Fruit fly (Drosophila melanogaster) whole organism, embryonic: ENCODE measurements around the gene CG6296.

Source experiments
- Bgb ChIP-seq: fragments of 200-800 bp; sonication (Bioruptor generic); IDR thresholded peaks from 2 replicates; pipeline ENCODE4 v1.3.6; 2022; ENCODE audit warnings: missing biosample characterization, missing genetic modification characterization; ENCODE audit not compliant: partially characterized antibody
- CG10979 ChIP-seq: fragments of 200-800 bp; sonication (Bioruptor generic); optimal IDR thresholded peaks from 2 replicates; lab custom pipeline; 2018; ENCODE audit warnings: missing biosample characterization, mild to moderate bottlenecking, missing genetic modification characterization, moderate library complexity
- CG12155 ChIP-seq: fragments of 200-800 bp; sonication (Bioruptor generic); optimal IDR thresholded peaks from 3 replicates; lab custom pipeline; 2016; ENCODE audit warnings: missing biosample characterization, missing genetic modification characterization
- CG1233 ChIP-seq: fragments of 200-800 bp; sonication (Bioruptor generic); optimal IDR thresholded peaks from 4 replicates; lab custom pipeline; 2018; ENCODE audit warnings: missing biosample characterization, mild to moderate bottlenecking, missing genetic modification characterization
- CG14441 ChIP-seq: fragments of 200-800 bp; sonication (Bioruptor generic); IDR thresholded peaks from 2 replicates; pipeline ENCODE4 v1.3.6; 2022; ENCODE audit warnings: missing biosample characterization, missing genetic modification characterization
- CG14965 ChIP-seq: fragments of 200-800 bp; sonication (Bioruptor generic); optimal IDR thresholded peaks from 2 replicates; lab custom pipeline; 2016; ENCODE audit warnings: missing biosample characterization, missing genetic modification characterization, borderline replicate concordance
- CG1603 ChIP-seq: fragments of 200-800 bp; sonication (Bioruptor generic); optimal IDR thresholded peaks from 2 replicates; lab custom pipeline; 2019; ENCODE audit warnings: missing biosample characterization, mild to moderate bottlenecking, missing genetic modification characterization, moderate library complexity
- CG31224 ChIP-seq: fragments of 200-800 bp; sonication (Bioruptor generic); IDR thresholded peaks from 2 replicates; pipeline ENCODE4 v1.3.6; 2022; ENCODE audit warnings: missing biosample characterization, missing genetic modification characterization
- CG31441 ChIP-seq: fragments of 200-800 bp; sonication (Bioruptor generic); IDR thresholded peaks from 2 replicates; pipeline ENCODE4 v1.3.6; 2022; ENCODE audit warnings: missing biosample characterization, missing genetic modification characterization
- CG3407 ChIP-seq: fragments of 200-800 bp; sonication (Bioruptor generic); optimal IDR thresholded peaks from 2 replicates; lab custom pipeline; 2018; ENCODE audit warnings: missing biosample characterization, mild to moderate bottlenecking, missing genetic modification characterization
- CG4820 ChIP-seq: fragments of 200-800 bp; sonication (Bioruptor generic); optimal IDR thresholded peaks from 3 replicates; lab custom pipeline; 2016; ENCODE audit warnings: missing biosample characterization, missing genetic modification characterization
- CG6654 ChIP-seq: fragments of 200-800 bp; sonication (Bioruptor generic); optimal IDR thresholded peaks from 2 replicates; lab custom pipeline; 2017; ENCODE audit warnings: missing biosample characterization, mild to moderate bottlenecking, missing genetic modification characterization
- CG6791 ChIP-seq: fragments of 200-800 bp; sonication (Bioruptor generic); IDR thresholded peaks from 3 replicates; pipeline ENCODE4 v1.3.6; 2022; ENCODE audit warnings: missing biosample characterization, missing genetic modification characterization; ENCODE audit not compliant: partially characterized antibody
- CG7963 ChIP-seq: fragments of 200-800 bp; sonication (Bioruptor generic); IDR thresholded peaks from 3 replicates; pipeline ENCODE4 v1.3.6; 2022; ENCODE audit warnings: missing biosample characterization, missing genetic modification characterization; ENCODE audit not compliant: partially characterized antibody
- CG8290 ChIP-seq, 3 experiments: fragments of 200-800 bp; sonication (Bioruptor generic); optimal IDR thresholded peaks; 2 replicates each; lab custom pipeline; 2016 to 2019; ENCODE audit warnings: missing biosample characterization in 3 of 3, missing genetic modification characterization in 3 of 3, mild to moderate bottlenecking in 2 of 3, moderate library complexity in 1 of 3
- CG8765 ChIP-seq: fragments of 200-800 bp; sonication (Bioruptor generic); IDR thresholded peaks from 2 replicates; pipeline ENCODE4 v1.3.6; 2022; ENCODE audit warnings: missing biosample characterization, missing genetic modification characterization
- E2f2 ChIP-seq: fragments of 200-800 bp; sonication (Bioruptor generic); IDR thresholded peaks from 2 replicates; pipeline ENCODE4 v1.3.6; 2022; ENCODE audit warnings: missing biosample characterization, missing genetic modification characterization
- Fer3 ChIP-seq: fragments of 200-800 bp; sonication (Bioruptor generic); optimal IDR thresholded peaks from 2 replicates; lab custom pipeline; 2018; ENCODE audit warnings: missing biosample characterization, mild to moderate bottlenecking, missing genetic modification characterization, moderate library complexity
- H15 ChIP-seq: fragments of 200-800 bp; sonication (Bioruptor generic); IDR thresholded peaks from 3 replicates; pipeline ENCODE4 v1.3.6; 2022; ENCODE audit warnings: missing biosample characterization, missing genetic modification characterization
- HLH54F ChIP-seq: fragments of 200-800 bp; sonication (Bioruptor generic); optimal IDR thresholded peaks from 3 replicates; lab custom pipeline; 2016; ENCODE audit warnings: missing biosample characterization, missing genetic modification characterization
- Hmr ChIP-seq: fragments of 200-800 bp; sonication (Bioruptor generic); optimal IDR thresholded peaks from 3 replicates; lab custom pipeline; 2017; ENCODE audit warnings: mild to moderate bottlenecking, missing biosample characterization, missing genetic modification reagents, missing genetic modification characterization
- Jarid2 ChIP-seq: fragments of 200-800 bp; sonication (Bioruptor generic); optimal IDR thresholded peaks from 3 replicates; lab custom pipeline; 2017; ENCODE audit warnings: mild to moderate bottlenecking, missing biosample characterization, missing genetic modification reagents, missing genetic modification characterization
- Lim3 ChIP-seq: fragments of 200-800 bp; sonication (Bioruptor generic); IDR thresholded peaks from 2 replicates; pipeline ENCODE4 v1.3.6; 2022; ENCODE audit warnings: missing biosample characterization, missing genetic modification characterization
- Max ChIP-seq: fragments of 200-800 bp; sonication (Bioruptor generic); optimal IDR thresholded peaks from 2 replicates; lab custom pipeline; 2016; ENCODE audit warnings: missing biosample characterization, mild to moderate bottlenecking, missing genetic modification characterization
- Ravus ChIP-seq: fragments of 200-800 bp; sonication (Bioruptor generic); IDR thresholded peaks from 2 replicates; pipeline ENCODE4 v1.3.6; 2022; ENCODE audit warnings: missing biosample characterization, missing genetic modification characterization
- Six4 ChIP-seq: fragments of 200-800 bp; sonication (Bioruptor generic); optimal IDR thresholded peaks from 2 replicates; lab custom pipeline; 2016; ENCODE audit warnings: missing biosample characterization, missing genetic modification characterization
- Sox102F ChIP-seq: fragments of 200-800 bp; sonication (Bioruptor generic); optimal IDR thresholded peaks from 2 replicates; lab custom pipeline; 2018; ENCODE audit warnings: missing biosample characterization, mild to moderate bottlenecking, missing genetic modification characterization, moderate library complexity
- az2 ChIP-seq: fragments of 200-800 bp; sonication (Bioruptor generic); optimal IDR thresholded peaks from 3 replicates; lab custom pipeline; 2016; ENCODE audit warnings: missing biosample characterization, missing genetic modification characterization
- bowl ChIP-seq: fragments of 200-800 bp; sonication (Bioruptor generic); IDR thresholded peaks from 2 replicates; pipeline ENCODE4 v1.3.6; 2022; ENCODE audit warnings: missing biosample characterization, missing genetic modification characterization
- bsh ChIP-seq, 2 experiments: fragments of 200-800 bp; sonication (Bioruptor generic); optimal IDR thresholded peaks; 2 replicates each; lab custom pipeline; 2017 to 2018; ENCODE audit warnings: mild to moderate bottlenecking in 2 of 2, missing biosample characterization in 2 of 2, missing genetic modification characterization in 2 of 2, moderate library complexity in 1 of 2
- cato ChIP-seq: fragments of 200-800 bp; sonication (Bioruptor generic); optimal IDR thresholded peaks from 2 replicates; lab custom pipeline; 2016; ENCODE audit warnings: missing biosample characterization, missing genetic modification characterization, borderline replicate concordance
- chn ChIP-seq: fragments of 200-800 bp; sonication (Bioruptor generic); optimal IDR thresholded peaks from 2 replicates; lab custom pipeline; 2016; ENCODE audit warnings: missing biosample characterization, missing genetic modification characterization
- ci ChIP-seq: fragments of 200-800 bp; sonication (Bioruptor generic); IDR thresholded peaks from 3 replicates; pipeline ENCODE4 v1.3.6; 2022; ENCODE audit warnings: missing biosample characterization, missing genetic modification characterization
- dysf ChIP-seq: fragments of 200-800 bp; sonication (Bioruptor generic); IDR thresholded peaks from 3 replicates; pipeline ENCODE4 v1.3.6; 2022; ENCODE audit warnings: missing biosample characterization, missing genetic modification characterization
- ems ChIP-seq: fragments of 200-800 bp; sonication (Bioruptor generic); optimal IDR thresholded peaks from 3 replicates; lab custom pipeline; 2016; ENCODE audit warnings: missing biosample characterization, missing genetic modification characterization
- fd102C ChIP-seq: fragments of 200-800 bp; sonication (Bioruptor generic); optimal IDR thresholded peaks from 2 replicates; lab custom pipeline; 2018; ENCODE audit warnings: missing biosample characterization, mild to moderate bottlenecking, missing genetic modification characterization, moderate library complexity
- hb ChIP-seq: fragments of 200-800 bp; sonication (Bioruptor generic); IDR thresholded peaks from 3 replicates; pipeline ENCODE4 v1.3.6; 2022; ENCODE audit warnings: missing biosample characterization, missing genetic modification characterization; ENCODE audit not compliant: partially characterized antibody
- jigr1 ChIP-seq: fragments of 200-800 bp; sonication (Bioruptor generic); IDR thresholded peaks from 3 replicates; pipeline ENCODE4 v1.3.6; 2022; ENCODE audit warnings: missing biosample characterization, missing genetic modification characterization
- kay ChIP-seq: fragments of 200-800 bp; sonication (Bioruptor generic); optimal IDR thresholded peaks from 2 replicates; lab custom pipeline; 2016; ENCODE audit warnings: missing biosample characterization, missing genetic modification characterization
- knrl ChIP-seq: fragments of 200-800 bp; sonication (Bioruptor generic); IDR thresholded peaks from 3 replicates; pipeline ENCODE4 v1.3.6; 2022; ENCODE audit warnings: missing biosample characterization, missing genetic modification characterization; ENCODE audit not compliant: partially characterized antibody
- lola ChIP-seq, 3 experiments: fragments of >200 bp in 2 of 3; fragments of 200-800 bp in 1 of 3; sonication (Bioruptor generic) in 1 of 3; optimal IDR thresholded peaks; 2 replicates each; lab custom pipeline; 2017 to 2019; ENCODE audit warnings: missing biosample characterization in 3 of 3, missing genetic modification characterization in 3 of 3, mild to moderate bottlenecking in 1 of 3, moderate library complexity in 1 of 3
- mam ChIP-seq: fragments of 200-800 bp; sonication (Bioruptor generic); optimal IDR thresholded peaks from 3 replicates; lab custom pipeline; 2016; ENCODE audit warnings: missing biosample characterization, missing genetic modification characterization
- ranshi ChIP-seq: fragments of 200-800 bp; sonication (Bioruptor generic); IDR thresholded peaks from 2 replicates; pipeline ENCODE4 v1.3.6; 2022; ENCODE audit warnings: missing biosample characterization, missing genetic modification characterization
- row ChIP-seq: fragments of 200-800 bp; sonication (Bioruptor generic); IDR thresholded peaks from 3 replicates; pipeline ENCODE4 v1.3.6; 2022; ENCODE audit warnings: missing biosample characterization, missing genetic modification characterization
- sc ChIP-seq, 3 experiments: fragments of >200 bp in 2 of 3; fragments of 200-800 bp in 1 of 3; sonication (Bioruptor generic) in 1 of 3; optimal IDR thresholded peaks; 2 replicates in 2 of 3; 3 replicates in 1 of 3; lab custom pipeline; 2017; ENCODE audit warnings: mild to moderate bottlenecking in 1 of 3, missing biosample characterization in 1 of 3, missing genetic modification characterization in 1 of 3, missing genetic modification reagents in 1 of 3
- slbo ChIP-seq: fragments of 200-800 bp; sonication (Bioruptor generic); IDR thresholded peaks from 2 replicates; pipeline ENCODE4 v1.3.6; 2022; ENCODE audit warnings: missing biosample characterization, missing genetic modification characterization
- slou ChIP-seq: fragments of 200-800 bp; sonication (Bioruptor generic); optimal IDR thresholded peaks from 3 replicates; lab custom pipeline; 2016; ENCODE audit warnings: missing biosample characterization, missing genetic modification characterization
- wdn ChIP-seq: fragments of 200-800 bp; sonication (Bioruptor generic); IDR thresholded peaks from 2 replicates; pipeline ENCODE4 v1.3.6; 2022; ENCODE audit warnings: missing biosample characterization, missing genetic modification characterization

CG6296 gene

dm6 chr3R:26956376-26957062 lies 48.8 kb downstream of the CG6296 start (continued):
- TF ChIP-seq CG31224 (GFP tag; lab: Robert Waterston, UW), result no peak
- peak; percentile 73 for TF ChIP-seq CG14965
- TF ChIP-seq H15 (GFP tag; lab: Robert Waterston, UW), result no peak
- no peak for TF ChIP-seq Sox102F (GFP tag; lab: Kevin White, UChicago)
- no peak for TF ChIP-seq Hmr
- no peak for TF ChIP-seq jigr1 (GFP tag; lab: Robert Waterston, UW)
- TF ChIP-seq fd102C (GFP tag; lab: Kevin White, UChicago), result no peak
- TF ChIP-seq CG8765, result peak; percentile 10; the same call in 1 of the 2 replicates
- no peak for TF ChIP-seq Jarid2
- TF ChIP-seq Ravus, result no peak
- no peak for TF ChIP-seq kay (GFP tag; lab: Kevin White, UChicago)
- no peak for TF ChIP-seq slou (GFP tag; lab: Kevin White, UChicago)
- TF ChIP-seq bsh (GFP tag; optimal IDR thresholded peaks at IDR 0.05; lab: Kevin White, UChicago), result no peak
- TF ChIP-seq row, result peak; percentile 21; the same call in 1 of the 3 replicates
- no peak for TF ChIP-seq lola (GFP tag; optimal IDR thresholded peaks at IDR 0.05; lab: Kevin White, UChicago)
- peak; percentile 20; the same call in 1 of the 2 replicates for TF ChIP-seq Bgb (GFP tag; lab: Robert Waterston, UW)
- no peak for TF ChIP-seq hb (GFP tag; lab: Robert Waterston, UW)
- TF ChIP-seq az2 (GFP tag; lab: Kevin White, UChicago), result no peak
- TF ChIP-seq CG1603 (tag; lab: Kevin White, UChicago), result peak; percentile 3
- no peak for TF ChIP-seq ranshi (GFP tag; lab: Robert Waterston, UW)
- TF ChIP-seq CG12155 (GFP tag; lab: Kevin White, UChicago), result no peak
- peak; percentile 3 for TF ChIP-seq CG10979
- TF ChIP-seq dysf, result peak; percentile 27; the same call in 1 of the 3 replicates
- no peak for TF ChIP-seq HLH54F (GFP tag; lab: Kevin White, UChicago)
- no peak for TF ChIP-seq CG7963
- TF ChIP-seq cato (GFP tag; lab: Kevin White, UChicago), result no peak
- TF ChIP-seq sc (optimal IDR thresholded peaks at IDR 0.05; lab: Kevin White, UChicago), result no peak
- no peak for TF ChIP-seq sc (GFP tag; optimal IDR thresholded peaks at IDR 0.05; lab: Kevin White, UChicago)
- no peak for TF ChIP-seq CG8290 (GFP tag; optimal IDR thresholded peaks at IDR 0.05; lab: Kevin White, UChicago)
- peak in 1 of 2 experiments; percentile 24 for TF ChIP-seq CG8290 (tag; optimal IDR thresholded peaks at IDR 0.05; lab: Kevin White, UChicago)
- TF ChIP-seq ci (GFP tag; lab: Robert Waterston, UW), result no peak; the same call in 2 of the 3 replicates
- TF ChIP-seq CG4820 (GFP tag; lab: Kevin White, UChicago), result no peak
- TF ChIP-seq CG31441 (GFP tag; lab: Robert Waterston, UW), result no peak
- TF ChIP-seq CG6654 (GFP tag; lab: Kevin White, UChicago), result no peak
- peak; percentile 21; the same call in 1 of the 2 replicates for TF ChIP-seq E2f2 (GFP tag; lab: Robert Waterston, UW)
- TF ChIP-seq CG1233, result peak; percentile 21
- 0 out of 2 replicates have a peak, but pooled peaks have one; percentile 24 for TF ChIP-seq CG14441
- no peak for TF ChIP-seq ems (GFP tag; lab: Kevin White, UChicago)
- TF ChIP-seq CG6791 (GFP tag; lab: Robert Waterston, UW), result no peak
- no peak for TF ChIP-seq Lim3 (GFP tag; lab: Robert Waterston, UW)
- TF ChIP-seq Max (GFP tag; lab: Kevin White, UChicago), result no peak
- no peak for TF ChIP-seq wdn (GFP tag; lab: Robert Waterston, UW)
- TF ChIP-seq bowl (GFP tag; lab: Robert Waterston, UW), result no peak
- TF ChIP-seq Fer3, result no peak
- no peak for TF ChIP-seq chn (GFP tag; lab: Kevin White, UChicago)
- TF ChIP-seq CG3407 (GFP tag; lab: Kevin White, UChicago), result no peak
- no peak for TF ChIP-seq mam (GFP tag; lab: Kevin White, UChicago)
- no peak for TF ChIP-seq knrl (GFP tag; lab: Robert Waterston, UW)
- no peak for TF ChIP-seq Six4 (GFP tag; lab: Kevin White, UChicago)
- TF ChIP-seq slbo, result peak; percentile 35; the same call in 1 of the 2 replicates
